Fruit fly (Drosophila melanogaster): ENCODE measurements around the gene REPTOR.

REPTOR gene

DNA sequence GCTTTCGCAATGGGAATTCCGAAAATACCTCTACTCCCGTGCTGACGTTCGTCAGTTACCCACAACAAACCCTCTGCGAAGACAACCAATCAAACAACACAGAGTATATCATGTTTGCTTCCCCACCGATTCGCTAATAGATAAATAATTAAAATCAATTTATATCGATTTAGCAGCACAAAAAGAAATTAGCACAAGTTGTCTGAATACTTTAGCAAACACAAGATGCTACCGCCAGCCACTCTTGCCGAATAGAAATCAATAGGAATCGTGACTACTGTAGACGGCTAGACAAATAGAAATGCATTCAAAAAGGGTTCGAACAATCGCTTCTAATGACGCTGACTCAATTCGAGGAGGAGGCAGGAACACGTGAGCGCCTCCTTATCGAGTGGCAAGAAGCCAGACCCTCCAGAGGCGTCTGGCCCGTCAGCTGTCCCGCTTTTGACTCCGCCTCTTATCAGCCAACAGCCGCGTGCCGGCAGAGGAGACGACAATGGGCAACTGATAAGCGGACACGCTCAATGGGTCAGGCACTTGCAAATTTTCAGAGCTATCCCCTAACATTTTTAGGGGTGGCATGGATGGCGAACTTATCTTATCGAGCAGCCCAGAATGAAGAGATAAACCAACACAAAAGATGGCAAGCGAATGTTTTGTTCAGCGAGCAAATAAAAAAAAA is 14.3 kb downstream of the REPTOR start (continued):
- TF ChIP-seq cad (GFP tag; optimal IDR thresholded peaks at IDR 0.05) (no peak), CG17802 (tag; optimal IDR thresholded peaks at IDR 0.05) (no peak), Med (GFP tag) (peak; percentile 66), dan (GFP tag; IDR thresholded peaks at IDR 0.05) (no peak), CG4424 (GFP tag; optimal IDR thresholded peaks at IDR 0.05) (no peak), p53 (GFP tag; optimal IDR thresholded peaks at IDR 0.05) (no peak), CG12236 (GFP tag; optimal IDR thresholded peaks at IDR 0.05) (no peak), Spps (tag; optimal IDR thresholded peaks at IDR 0.05) (no peak), Scr (GFP tag; IDR thresholded peaks at IDR 0.05; ENCODE audit: partially characterized antibody) (no peak), ham (GFP tag; IDR thresholded peaks at IDR 0.05) (peak; percentile 13; the same call in 1 of the 2 replicates), esg (GFP tag; conservative IDR thresholded peaks at IDR 0.05) (no peak), rib (GFP tag; IDR thresholded peaks at IDR 0.05) (peak; percentile 39; the same call in 1 of the 2 replicates), bab2 (GFP tag; optimal IDR thresholded peaks at IDR 0.05) (no peak), B-H2 (GFP tag; optimal IDR thresholded peaks at IDR 0.05) (no peak), Bdp1 (GFP tag; optimal IDR thresholded peaks at IDR 0.05) (no peak), Hey (tag; optimal IDR thresholded peaks at IDR 0.05) (peak; percentile 95), CG13775 (GFP tag; optimal IDR thresholded peaks at IDR 0.05) (no peak), Usf (GFP tag; optimal IDR thresholded peaks at IDR 0.05) (no peak), nmo (GFP tag; optimal IDR thresholded peaks at IDR 0.05) (no peak), gsb (GFP tag; IDR thresholded peaks at IDR 0.05) (no peak), HHEX (GFP tag; optimal IDR thresholded peaks at IDR 0.05) (no peak), sd (tag; optimal IDR thresholded peaks at IDR 0.05) (peak; percentile 32), Asciz (GFP tag; optimal IDR thresholded peaks at IDR 0.05) (no peak), exex (tag; optimal IDR thresholded peaks at IDR 0.05) (peak; percentile 53), MESR4 (GFP tag; optimal IDR thresholded peaks at IDR 0.05) (no peak), grau (tag; optimal IDR thresholded peaks at IDR 0.05) (no peak), chinmo (GFP tag; IDR thresholded peaks at IDR 0.05; ENCODE audit: partially characterized antibody) (0 out of 4 replicates have a peak, but pooled peaks have one; percentile 46), CG10431 (GFP tag; optimal IDR thresholded peaks at IDR 0.05) (no peak), CG6689 (GFP tag; IDR thresholded peaks at IDR 0.05) (no peak), amos (GFP tag; IDR thresholded peaks at IDR 0.05; ENCODE audit: partially characterized antibody) (no peak), CG10267 (tag; optimal IDR thresholded peaks at IDR 0.05) (no peak), CG17385 (GFP tag; optimal IDR thresholded peaks at IDR 0.05) (no peak), Dad (GFP tag; optimal IDR thresholded peaks at IDR 0.05) (no peak), CG1233 (GFP tag; optimal IDR thresholded peaks at IDR 0.05) (no peak), kay (GFP tag; optimal IDR thresholded peaks at IDR 0.05) (no peak), bigmax (GFP tag; optimal IDR thresholded peaks at IDR 0.05) (no peak), CG1792 (GFP tag; optimal IDR thresholded peaks at IDR 0.05) (no peak), lab (GFP tag; optimal IDR thresholded peaks at IDR 0.05) (peak; percentile 9), CG18599 (GFP tag; optimal IDR thresholded peaks at IDR 0.05) (no peak), Sry-δ (GFP tag; optimal IDR thresholded peaks at IDR 0.05) (no peak), CG6765 (GFP tag; optimal IDR thresholded peaks at IDR 0.05) (no peak), CG13296 (GFP tag; optimal IDR thresholded peaks at IDR 0.05) (no peak), inv (GFP tag; IDR thresholded peaks at IDR 0.05; ENCODE audit: partially characterized antibody) (no peak), psq (GFP tag; optimal IDR thresholded peaks at IDR 0.05) (no peak), CG1529 (GFP tag; optimal IDR thresholded peaks at IDR 0.05) (no peak), CG5953 (GFP tag; IDR thresholded peaks at IDR 0.05) (no peak), CG7372 (GFP tag; IDR thresholded peaks at IDR 0.05) (no peak), E2f1 (GFP tag; IDR thresholded peaks at IDR 0.05) (no peak), Taf1 (GFP tag; IDR thresholded peaks at IDR 0.05) (no peak), nau (GFP tag; optimal IDR thresholded peaks at IDR 0.05) (no peak)
